Worm (Caenorhabditis elegans) whole organism, L1 larva: ENCODE results near the gene R31.2.
A peak's percentile ranks its signal among the peaks of the same experiment; 100 is the strongest.

Experiments used
- C04F5.9 ChIP-seq: sonication (generic microtip); optimal IDR thresholded peaks from 2 replicates; lab custom pipeline; 2016; ENCODE audit warnings: missing genetic modification characterization, missing compliant biosample characterization
- C16A3.4 ChIP-seq: fragments of 150-350 bp; optimal IDR thresholded peaks from 2 replicates; lab custom pipeline; 2014; ENCODE audit warnings: missing biosample characterization, missing genetic modification characterization
- C34B4.2 ChIP-seq: sonication (generic microtip); optimal IDR thresholded peaks from 2 replicates; lab custom pipeline; 2017; ENCODE audit warnings: mild to moderate bottlenecking, missing genetic modification characterization, missing compliant biosample characterization
- aly-2 ChIP-seq: fragments of 150-350 bp; optimal IDR thresholded peaks from 2 replicates; lab custom pipeline; 2014; ENCODE audit warnings: missing biosample characterization, missing genetic modification characterization
- ama-1 ChIP-seq: fragments of 150-350 bp; optimal IDR thresholded peaks from 2 replicates; lab custom pipeline; 2014
- ceh-63 ChIP-seq: fragments of 200-800 bp; sonication (Bioruptor generic); optimal IDR thresholded peaks from 2 replicates; lab custom pipeline; 2018; ENCODE audit warnings: mild to moderate bottlenecking, missing genetic modification characterization, missing compliant biosample characterization
- ceh-8 ChIP-seq: fragments of 200-800 bp; sonication (Bioruptor generic); optimal IDR thresholded peaks from 2 replicates; lab custom pipeline; 2018; ENCODE audit warnings: mild to moderate bottlenecking, missing genetic modification characterization, moderate library complexity, missing compliant biosample characterization
- ceh-90 ChIP-seq: sonication (generic microtip); optimal IDR thresholded peaks from 2 replicates; lab custom pipeline; 2016; ENCODE audit warnings: missing genetic modification characterization, missing compliant biosample characterization
- dpl-1 ChIP-seq, 3 experiments: fragments of 150-350 bp in 2 of 3; sonication (generic microtip) in 1 of 3; optimal IDR thresholded peaks; 2 replicates each; lab custom pipeline; 2014 to 2017; ENCODE audit warnings: missing biosample characterization in 3 of 3, missing genetic modification characterization in 3 of 3, missing genetic modification reagents in 3 of 3
- efl-1 ChIP-seq, 4 experiments: fragments of 150-350 bp; optimal IDR thresholded peaks in 3 of 4; peaks in 1 of 4; 1 replicate in 1 of 4; 2 replicates in 3 of 4; lab custom pipeline; 2014; ENCODE audit warnings: missing biosample characterization in 2 of 4, missing genetic modification characterization in 2 of 4, missing genetic modification reagents in 2 of 4
- efl-3 ChIP-seq: fragments of 200-800 bp; sonication (Bioruptor generic); optimal IDR thresholded peaks from 2 replicates; lab custom pipeline; 2018; ENCODE audit warnings: mild to moderate bottlenecking, missing genetic modification characterization, missing compliant biosample characterization
- fkh-10 ChIP-seq: sonication (generic microtip); optimal IDR thresholded peaks from 2 replicates; lab custom pipeline; 2017; ENCODE audit warnings: missing biosample characterization, missing genetic modification reagents, missing genetic modification characterization
- fkh-8 ChIP-seq: sonication (generic microtip); optimal IDR thresholded peaks from 2 replicates; lab custom pipeline; 2016; ENCODE audit warnings: mild to moderate bottlenecking, missing genetic modification characterization, missing compliant biosample characterization
- hlh-17 ChIP-seq: fragments of 200-800 bp; sonication (Bioruptor generic); optimal IDR thresholded peaks from 2 replicates; lab custom pipeline; 2018; ENCODE audit warnings: missing genetic modification characterization, mild to moderate bottlenecking, missing compliant biosample characterization, moderate library complexity, borderline replicate concordance
- hlh-4 ChIP-seq: sonication (generic microtip); optimal IDR thresholded peaks from 2 replicates; lab custom pipeline; 2016; ENCODE audit warnings: mild to moderate bottlenecking, missing genetic modification characterization, missing compliant biosample characterization
- lin-14 ChIP-seq: fragments of 200-800 bp; sonication (Bioruptor generic); optimal IDR thresholded peaks from 2 replicates; lab custom pipeline; 2018; ENCODE audit warnings: mild to moderate bottlenecking, missing genetic modification characterization, moderate library complexity, missing compliant biosample characterization
- lin-35 ChIP-seq, 2 experiments: fragments of 150-350 bp; optimal IDR thresholded peaks; 2 replicates each; lab custom pipeline; 2014; ENCODE audit warnings: missing biosample characterization in 2 of 2, missing genetic modification characterization in 2 of 2, missing genetic modification reagents in 2 of 2
- lsy-2 ChIP-seq, 2 experiments: fragments of 150-350 bp; optimal IDR thresholded peaks; 2 replicates each; lab custom pipeline; 2014; ENCODE audit warnings: missing biosample characterization in 2 of 2, missing genetic modification characterization in 2 of 2
- mab-9 ChIP-seq: fragments of 200-800 bp; sonication (Bioruptor generic); IDR thresholded peaks from 2 replicates; pipeline ENCODE4 v1.3.6; 2022; ENCODE audit warnings: missing genetic modification reagents, missing genetic modification characterization, missing compliant biosample characterization
- mdl-1 ChIP-seq, 2 experiments: fragments of 150-350 bp; optimal IDR thresholded peaks; 2 replicates each; lab custom pipeline; 2014 to 2017; ENCODE audit warnings: missing biosample characterization in 2 of 2, missing genetic modification characterization in 2 of 2, inconsistent platforms in 1 of 2
- mep-1 ChIP-seq: fragments of 150-350 bp; optimal IDR thresholded peaks from 2 replicates; lab custom pipeline; 2014; ENCODE audit warnings: missing biosample characterization, missing genetic modification characterization
- nhr-11 ChIP-seq: fragments of 150-350 bp; optimal IDR thresholded peaks from 2 replicates; lab custom pipeline; 2014; ENCODE audit warnings: missing biosample characterization, missing genetic modification characterization
- nhr-19 ChIP-seq: fragments of 200-800 bp; sonication (Bioruptor generic); conservative IDR thresholded peaks from 2 replicates; pipeline ENCODE4 v1.3.6; 2022; ENCODE audit warnings: missing genetic modification characterization, missing compliant biosample characterization
- nhr-20 ChIP-seq: sonication (generic microtip); optimal IDR thresholded peaks from 2 replicates; lab custom pipeline; 2016; ENCODE audit warnings: mild to moderate bottlenecking, missing genetic modification characterization, missing compliant biosample characterization
- nhr-237 ChIP-seq: fragments of 150-350 bp; optimal IDR thresholded peaks from 2 replicates; lab custom pipeline; 2014; ENCODE audit warnings: missing biosample characterization, missing genetic modification characterization
- nhr-47 ChIP-seq: sonication (generic microtip); optimal IDR thresholded peaks from 2 replicates; lab custom pipeline; 2016; ENCODE audit warnings: mild to moderate bottlenecking, missing genetic modification characterization, moderate library complexity, missing compliant biosample characterization
- nhr-71 ChIP-seq: sonication (generic microtip); optimal IDR thresholded peaks from 2 replicates; lab custom pipeline; 2016; ENCODE audit warnings: mild to moderate bottlenecking, missing genetic modification characterization, moderate library complexity, missing compliant biosample characterization
- nhr-77 ChIP-seq: fragments of 150-350 bp; optimal IDR thresholded peaks from 2 replicates; lab custom pipeline; 2014; ENCODE audit warnings: missing biosample characterization, missing genetic modification characterization
- nhr-84 ChIP-seq: sonication (generic microtip); optimal IDR thresholded peaks from 2 replicates; lab custom pipeline; 2017; ENCODE audit warnings: missing biosample characterization, missing genetic modification characterization
- nhr-85 ChIP-seq: sonication (generic microtip); peaks from one replicate; lab custom pipeline; 2016; ENCODE audit warnings: missing genetic modification characterization, inconsistent platforms, missing compliant biosample characterization
- nhr-90 ChIP-seq: sonication (generic microtip); optimal IDR thresholded peaks from 2 replicates; lab custom pipeline; 2016; ENCODE audit warnings: mild to moderate bottlenecking, missing genetic modification characterization, missing compliant biosample characterization; ENCODE audit not compliant: poor library complexity
- pax-3 ChIP-seq: fragments of 200-800 bp; sonication (Bioruptor generic); optimal IDR thresholded peaks from 2 replicates; lab custom pipeline; 2018; ENCODE audit warnings: mild to moderate bottlenecking, missing genetic modification characterization, moderate library complexity, missing compliant biosample characterization
- pqm-1 ChIP-seq: sonication (generic microtip); optimal IDR thresholded peaks from 3 replicates; lab custom pipeline; 2017; ENCODE audit warnings: missing biosample characterization, missing genetic modification characterization
- rnt-1 ChIP-seq: sonication (generic microtip); optimal IDR thresholded peaks from 2 replicates; lab custom pipeline; 2016; ENCODE audit warnings: mild to moderate bottlenecking, missing genetic modification characterization, moderate library complexity, missing compliant biosample characterization
- snpc-4 ChIP-seq: fragments of 150-350 bp; optimal IDR thresholded peaks from 2 replicates; lab custom pipeline; 2014; ENCODE audit warnings: missing biosample characterization, missing genetic modification characterization
- snu-23 ChIP-seq: sonication (generic microtip); optimal IDR thresholded peaks from 2 replicates; lab custom pipeline; 2016; ENCODE audit warnings: missing genetic modification characterization, missing compliant biosample characterization
- sup-37 ChIP-seq: fragments of 200-800 bp; sonication (Bioruptor generic); optimal IDR thresholded peaks from 2 replicates; lab custom pipeline; 2018; ENCODE audit warnings: mild to moderate bottlenecking, missing genetic modification characterization, missing compliant biosample characterization
- tbx-2 ChIP-seq: sonication (generic microtip); optimal IDR thresholded peaks from 2 replicates; lab custom pipeline; 2016; ENCODE audit warnings: missing genetic modification characterization, missing compliant biosample characterization
- unc-30 ChIP-seq: sonication (generic microtip); optimal IDR thresholded peaks from 2 replicates; lab custom pipeline; 2017; ENCODE audit warnings: missing biosample characterization, missing genetic modification characterization
- unc-62 ChIP-seq: fragments of 150-350 bp; optimal IDR thresholded peaks from 2 replicates; lab custom pipeline; 2014; ENCODE audit warnings: missing biosample characterization, missing genetic modification reagents, missing genetic modification characterization
- unc-98 ChIP-seq: fragments of 200-800 bp; sonication (Bioruptor generic); IDR thresholded peaks from 2 replicates; pipeline ENCODE4 v1.3.6; 2022; ENCODE audit warnings: missing genetic modification characterization, missing compliant biosample characterization
- xbp-1 ChIP-seq: sonication (generic microtip); optimal IDR thresholded peaks from 2 replicates; lab custom pipeline; 2016; ENCODE audit warnings: missing genetic modification characterization, missing compliant biosample characterization
- zip-4 ChIP-seq: fragments of 200-800 bp; sonication (Bioruptor generic); optimal IDR thresholded peaks from 2 replicates; lab custom pipeline; 2018; ENCODE audit warnings: mild to moderate bottlenecking, missing genetic modification characterization, moderate library complexity, missing compliant biosample characterization
- ztf-4 ChIP-seq: fragments of 150-350 bp; optimal IDR thresholded peaks from 2 replicates; lab custom pipeline; 2014; ENCODE audit warnings: missing biosample characterization, missing genetic modification characterization

R31.2 gene

DNA sequence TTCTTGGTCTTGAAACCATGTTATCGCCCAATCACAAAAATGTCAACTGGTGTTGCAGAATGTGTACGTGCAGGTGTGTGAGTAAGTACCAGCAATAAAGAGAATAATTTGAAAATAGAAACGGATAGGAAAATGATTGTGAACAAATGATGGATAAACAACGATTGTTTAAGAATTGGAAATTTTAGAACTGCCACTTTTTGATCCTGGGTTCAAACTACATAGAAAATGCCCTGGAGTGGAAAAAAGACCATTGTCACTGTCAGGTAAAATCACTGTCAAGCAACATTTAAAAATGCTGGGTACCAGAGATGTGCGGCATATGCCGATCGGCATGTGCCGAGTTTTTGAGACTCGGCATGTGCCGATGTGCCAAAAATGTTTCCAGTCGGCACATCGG lies 34.2 kb upstream of the R31.2 start (continued):
- no peak for TF ChIP-seq hlh-17 (GFP tag; lab: Kevin White, UChicago)
- TF ChIP-seq, all 84 proteins: peak for 11

- TF ChIP-seq ztf-4 (no peak), ceh-90 (no peak), xbp-1 (tag; lab: Kevin White, UChicago) (no peak), ama-1 (no peak), tbx-2 (tag; lab: Kevin White, UChicago) (peak; percentile 48), sup-37 (GFP tag; lab: Kevin White, UChicago) (no peak), mep-1 (tag; lab: Kevin White, UChicago) (no peak), snpc-4 (tag; lab: Kevin White, UChicago) (no peak), nhr-85 (tag; lab: Kevin White, UChicago) (peak; percentile 42), fkh-10 (GFP tag; lab: Kevin White, UChicago) (no peak), zip-4 (GFP tag; lab: Kevin White, UChicago) (no peak), lin-35 (GFP tag; optimal IDR thresholded peaks at IDR 0.05; lab: Kevin White, UChicago) (peak in 1 of 2 experiments; percentile 11), C16A3.4 (tag; lab: Kevin White, UChicago) (peak; percentile 2), ceh-63 (GFP tag; lab: Kevin White, UChicago) (no peak), unc-98 (GFP tag; lab: Robert Waterston, UW) (no peak), nhr-237 (tag; lab: Kevin White, UChicago) (no peak), nhr-84 (tag; lab: Kevin White, UChicago) (no peak), C04F5.9 (tag; lab: Kevin White, UChicago) (no peak), aly-2 (tag; lab: Kevin White, UChicago) (no peak), nhr-19 (GFP tag; lab: Robert Waterston, UW) (peak; percentile 73), mab-9 (no peak), hlh-17 (GFP tag; lab: Kevin White, UChicago) (no peak), nhr-11 (tag; lab: Kevin White, UChicago) (no peak), ceh-8 (GFP tag; lab: Kevin White, UChicago) (no peak), unc-30 (tag; lab: Kevin White, UChicago) (no peak), efl-1 (optimal IDR thresholded peaks at IDR 0.05; lab: Kevin White, UChicago) (no peak), efl-1 (GFP tag; optimal IDR thresholded peaks at IDR 0.05 in 1 of 2; lab: Kevin White, UChicago) (no peak), dpl-1 (GFP tag; optimal IDR thresholded peaks at IDR 0.05; lab: Kevin White, UChicago) (no peak), fkh-8 (tag; lab: Kevin White, UChicago) (no peak), nhr-47 (no peak), snu-23 (GFP tag; lab: Kevin White, UChicago) (peak; percentile 40), efl-3 (no peak), nhr-77 (peak; percentile 2), nhr-20 (tag; lab: Kevin White, UChicago) (peak; percentile 68), lin-14 (GFP tag; lab: Kevin White, UChicago) (peak; percentile 62), rnt-1 (tag; lab: Kevin White, UChicago) (peak; percentile 5), nhr-71 (tag; lab: Kevin White, UChicago) (peak; percentile 64), hlh-4 (no peak), mdl-1 (tag; optimal IDR thresholded peaks at IDR 0.05; lab: Kevin White, UChicago) (peak in 1 of 2 experiments; percentile 0), lsy-2 (tag; optimal IDR thresholded peaks at IDR 0.05; lab: Kevin White, UChicago) (peak in 1 of 2 experiments; percentile 9), pqm-1 (tag; lab: Kevin White, UChicago) (no peak), pax-3 (tag; lab: Kevin White, UChicago) (no peak), unc-62 (GFP tag; lab: Kevin White, UChicago) (no peak), nhr-90 (tag; lab: Kevin White, UChicago) (peak; percentile 27), C34B4.2 (no peak)
Measured at ce11 chrV:11885087-11885486, 32.3 kb upstream of the R31.2 start.
